Fruit fly (Drosophila melanogaster) whole organism, embryonic: ENCODE data around the gene CG12470.

Experiments used
- Adf1 ChIP-seq: fragments of 200-800 bp; sonication (Bioruptor generic); IDR thresholded peaks from 2 replicates; pipeline ENCODE4 v1.3.6; 2022; ENCODE audit warnings: missing biosample characterization, missing genetic modification characterization
- Blimp-1 ChIP-seq: fragments of 200-800 bp; sonication (Bioruptor generic); optimal IDR thresholded peaks from 3 replicates; lab custom pipeline; 2018; ENCODE audit warnings: missing biosample characterization, missing genetic modification characterization, mild to moderate bottlenecking, moderate library complexity, missing genetic modification reagents
- CG1024 ChIP-seq: fragments of 200-800 bp; sonication (Bioruptor generic); IDR thresholded peaks from 2 replicates; pipeline ENCODE4 v1.3.6; 2022; ENCODE audit warnings: missing biosample characterization, missing genetic modification characterization
- CG10543 ChIP-seq: fragments of 200-800 bp; sonication (Bioruptor generic); optimal IDR thresholded peaks from 3 replicates; lab custom pipeline; 2017; ENCODE audit warnings: missing biosample characterization, mild to moderate bottlenecking, missing genetic modification characterization, moderate library complexity
- CG11398 ChIP-seq: fragments of 200-800 bp; sonication (Bioruptor generic); optimal IDR thresholded peaks from 2 replicates; lab custom pipeline; 2016; ENCODE audit warnings: missing biosample characterization, missing genetic modification characterization
- CG12391 ChIP-seq: fragments of 200-800 bp; sonication (Bioruptor generic); optimal IDR thresholded peaks from 3 replicates; lab custom pipeline; 2018; ENCODE audit warnings: missing biosample characterization, mild to moderate bottlenecking, missing genetic modification characterization, moderate library complexity
- CG18262 ChIP-seq: fragments of 200-800 bp; optimal IDR thresholded peaks from 3 replicates; lab custom pipeline; 2019; ENCODE audit warnings: missing biosample characterization, mild to moderate bottlenecking, missing genetic modification characterization, moderate library complexity
- CG2116 ChIP-seq: fragments of 200-800 bp; sonication (Bioruptor generic); optimal IDR thresholded peaks from 3 replicates; lab custom pipeline; 2018; ENCODE audit warnings: missing biosample characterization, mild to moderate bottlenecking, missing genetic modification characterization
- CG2678 ChIP-seq: fragments of 200-800 bp; sonication (Bioruptor generic); optimal IDR thresholded peaks from 3 replicates; lab custom pipeline; 2019; ENCODE audit warnings: missing biosample characterization, mild to moderate bottlenecking, missing genetic modification characterization, moderate library complexity
- CG2889 ChIP-seq: fragments of 200-800 bp; sonication (Bioruptor generic); IDR thresholded peaks from 3 replicates; pipeline ENCODE4 v1.3.6; 2022; ENCODE audit warnings: missing biosample characterization, missing genetic modification characterization
- CG3847 ChIP-seq: fragments of 200-800 bp; sonication (Bioruptor generic); IDR thresholded peaks from 2 replicates; pipeline ENCODE4 v1.3.6; 2022; ENCODE audit warnings: missing biosample characterization, missing genetic modification characterization
- CG4360 ChIP-seq: fragments of 200-800 bp; sonication (Bioruptor generic); IDR thresholded peaks from 2 replicates; pipeline ENCODE4 v1.3.6; 2022; ENCODE audit warnings: missing biosample characterization, missing genetic modification characterization
- CG6254 ChIP-seq: fragments of 200-800 bp; sonication (Bioruptor generic); optimal IDR thresholded peaks from 3 replicates; lab custom pipeline; 2017; ENCODE audit warnings: mild to moderate bottlenecking, missing biosample characterization, missing genetic modification reagents, missing genetic modification characterization
- CG7372 ChIP-seq: fragments of 200-800 bp; sonication (Bioruptor generic); IDR thresholded peaks from 2 replicates; pipeline ENCODE4 v1.3.6; 2022; ENCODE audit warnings: missing biosample characterization, missing genetic modification characterization
- CG7963 ChIP-seq: fragments of 200-800 bp; sonication (Bioruptor generic); IDR thresholded peaks from 3 replicates; pipeline ENCODE4 v1.3.6; 2022; ENCODE audit warnings: missing biosample characterization, missing genetic modification characterization; ENCODE audit not compliant: partially characterized antibody
- CG8290 ChIP-seq, 3 experiments: fragments of 200-800 bp; sonication (Bioruptor generic); optimal IDR thresholded peaks; 2 replicates each; lab custom pipeline; 2016 to 2019; ENCODE audit warnings: missing biosample characterization in 3 of 3, missing genetic modification characterization in 3 of 3, mild to moderate bottlenecking in 2 of 3, moderate library complexity in 1 of 3
- Chrac-16 ChIP-seq: fragments of 200-800 bp; sonication (Bioruptor generic); optimal IDR thresholded peaks from 3 replicates; lab custom pipeline; 2016; ENCODE audit warnings: missing biosample characterization, missing genetic modification characterization
- E2f1 ChIP-seq: fragments of 200-800 bp; sonication (Bioruptor generic); IDR thresholded peaks from 2 replicates; pipeline ENCODE4 v1.3.6; 2022; ENCODE audit warnings: missing biosample characterization, missing genetic modification characterization
- HLH4C ChIP-seq: fragments of 200-800 bp; sonication (Bioruptor generic); IDR thresholded peaks from 3 replicates; pipeline ENCODE4 v1.3.6; 2022; ENCODE audit warnings: missing biosample characterization, missing genetic modification characterization; ENCODE audit not compliant: partially characterized antibody
- HmgD ChIP-seq: fragments of 200-800 bp; sonication (Bioruptor generic); optimal IDR thresholded peaks from 3 replicates; lab custom pipeline; 2016; ENCODE audit warnings: missing biosample characterization, missing genetic modification characterization
- Hr3 ChIP-seq: fragments of 200-800 bp; sonication (Bioruptor generic); optimal IDR thresholded peaks from 3 replicates; lab custom pipeline; 2016; ENCODE audit warnings: missing biosample characterization, missing genetic modification characterization
- NC2β ChIP-seq: fragments of 200-800 bp; sonication (Bioruptor generic); optimal IDR thresholded peaks from 2 replicates; lab custom pipeline; 2016; ENCODE audit warnings: missing biosample characterization, missing genetic modification characterization
- Rfx ChIP-seq: fragments of 200-800 bp; sonication (Bioruptor generic); IDR thresholded peaks from 2 replicates; pipeline ENCODE4 v1.3.6; 2022; ENCODE audit warnings: missing biosample characterization, missing genetic modification characterization
- Sox100B ChIP-seq: fragments of 200-800 bp; sonication (Bioruptor generic); optimal IDR thresholded peaks from 3 replicates; lab custom pipeline; 2018; ENCODE audit warnings: missing biosample characterization, mild to moderate bottlenecking, missing genetic modification characterization
- Usf ChIP-seq: fragments of 200-800 bp; sonication (Bioruptor generic); optimal IDR thresholded peaks from 2 replicates; lab custom pipeline; 2017; ENCODE audit warnings: missing genotype, missing biosample characterization, missing genetic modification characterization
- YL-1 ChIP-seq: fragments of 200-800 bp; sonication (Bioruptor generic); optimal IDR thresholded peaks from 3 replicates; lab custom pipeline; 2017; ENCODE audit warnings: missing biosample characterization, mild to moderate bottlenecking, missing genetic modification characterization
- ato ChIP-seq: fragments of 200-800 bp; sonication (Bioruptor generic); IDR thresholded peaks from 2 replicates; pipeline ENCODE4 v1.3.6; 2022; ENCODE audit warnings: missing biosample characterization, missing genetic modification characterization; ENCODE audit not compliant: partially characterized antibody
- bcd ChIP-seq: fragments of 200-800 bp; sonication (Bioruptor generic); optimal IDR thresholded peaks from 2 replicates; lab custom pipeline; 2017; ENCODE audit warnings: missing biosample characterization, mild to moderate bottlenecking, missing genetic modification characterization
- bigmax ChIP-seq: fragments of 200-800 bp; sonication (Bioruptor generic); optimal IDR thresholded peaks from 2 replicates; lab custom pipeline; 2018; ENCODE audit warnings: missing biosample characterization, mild to moderate bottlenecking, missing genetic modification characterization
- br ChIP-seq: fragments of >200 bp; optimal IDR thresholded peaks from 2 replicates; lab custom pipeline; 2017
- cato ChIP-seq: fragments of 200-800 bp; sonication (Bioruptor generic); optimal IDR thresholded peaks from 2 replicates; lab custom pipeline; 2016; ENCODE audit warnings: missing biosample characterization, missing genetic modification characterization, borderline replicate concordance
- cg ChIP-seq: fragments of 200-800 bp; sonication (Bioruptor generic); optimal IDR thresholded peaks from 3 replicates; lab custom pipeline; 2019; ENCODE audit warnings: missing biosample characterization, mild to moderate bottlenecking, missing genetic modification characterization, moderate library complexity
- gsb-n ChIP-seq: fragments of 200-800 bp; sonication (Bioruptor generic); optimal IDR thresholded peaks from 3 replicates; lab custom pipeline; 2018; ENCODE audit warnings: missing biosample characterization, mild to moderate bottlenecking, missing genetic modification characterization
- hb ChIP-seq: fragments of 200-800 bp; sonication (Bioruptor generic); IDR thresholded peaks from 3 replicates; pipeline ENCODE4 v1.3.6; 2022; ENCODE audit warnings: missing biosample characterization, missing genetic modification characterization; ENCODE audit not compliant: partially characterized antibody
- hbn ChIP-seq: fragments of 200-800 bp; sonication (Bioruptor generic); IDR thresholded peaks from 2 replicates; pipeline ENCODE4 v1.3.6; 2022; ENCODE audit warnings: missing biosample characterization, missing genetic modification characterization; ENCODE audit not compliant: partially characterized antibody
- jumu ChIP-seq: fragments of 200-800 bp; sonication (Bioruptor generic); optimal IDR thresholded peaks from 3 replicates; lab custom pipeline; 2016; ENCODE audit warnings: missing biosample characterization, missing genetic modification characterization
- nmo ChIP-seq: fragments of 200-800 bp; sonication (Bioruptor generic); optimal IDR thresholded peaks from 2 replicates; lab custom pipeline; 2018; ENCODE audit warnings: missing biosample characterization, mild to moderate bottlenecking, missing genetic modification characterization, moderate library complexity
- pan ChIP-seq, 4 experiments: fragments of >200 bp in 3 of 4; fragments of 200-800 bp in 1 of 4; sonication (Bioruptor generic) in 1 of 4; optimal IDR thresholded peaks in 3 of 4; IDR thresholded peaks in 1 of 4; 2 replicates each; pipeline versions ENCODE4 v1.3.6 to Lab custom; 2017 to 2022; ENCODE audit warnings: missing biosample characterization in 2 of 4, missing genetic modification characterization in 2 of 4, mixed read lengths in 1 of 4
- repo ChIP-seq: fragments of 200-800 bp; sonication (Bioruptor generic); optimal IDR thresholded peaks from 2 replicates; lab custom pipeline; 2016; ENCODE audit warnings: missing biosample characterization, missing genetic modification characterization
- vvl ChIP-seq: fragments of 200-800 bp; sonication (Bioruptor generic); IDR thresholded peaks from 2 replicates; pipeline ENCODE4 v1.3.6; 2022; ENCODE audit warnings: missing biosample characterization, missing genetic modification characterization

Gene CG12470

dm6 chrX:338123-338527 lies 30.6 kb downstream of the CG12470 start (continued):
- TF ChIP-seq CG10543 (GFP tag; lab: Kevin White, UChicago), result peak; percentile 14
- TF ChIP-seq Adf1 (GFP tag; lab: Robert Waterston, UW), result no peak
- TF ChIP-seq CG7963 (GFP tag; lab: Robert Waterston, UW), result no peak
- peak; percentile 12 for TF ChIP-seq Chrac-16 (GFP tag; lab: Kevin White, UChicago)
- TF ChIP-seq CG6254 (GFP tag; lab: Kevin White, UChicago), result peak; percentile 52
- no peak for TF ChIP-seq pan (optimal IDR thresholded peaks at IDR 0.05; lab: Kevin White, UChicago)
- TF ChIP-seq pan (GFP tag; optimal IDR thresholded peaks at IDR 0.05 in 1 of 2, IDR thresholded peaks at IDR 0.05 in 1 of 2), result peak in 1 of 2 experiments; percentile 50
- TF ChIP-seq CG12391 (tag; lab: Kevin White, UChicago), result peak; percentile 85
- TF ChIP-seq ato (GFP tag; lab: Robert Waterston, UW), result no peak
- TF ChIP-seq Sox100B, result peak; percentile 90
- TF ChIP-seq hbn, result no peak
- TF ChIP-seq br (lab: Kevin White, UChicago), result no peak
- peak; percentile 7 for TF ChIP-seq CG2116 (GFP tag; lab: Kevin White, UChicago)
- TF ChIP-seq nmo, result peak; percentile 91
- TF ChIP-seq CG4360, result no peak
- TF ChIP-seq hb (GFP tag; lab: Robert Waterston, UW), result no peak
- no peak for TF ChIP-seq NC2β (GFP tag; lab: Kevin White, UChicago)
- TF ChIP-seq Rfx (GFP tag; lab: Robert Waterston, UW), result peak; percentile 58; the same call in 1 of the 2 replicates
- TF ChIP-seq cg (GFP tag; lab: Kevin White, UChicago), result no peak
- no peak for TF ChIP-seq HLH4C (GFP tag; lab: Robert Waterston, UW)
- peak; percentile 63 for TF ChIP-seq bcd (GFP tag; lab: Kevin White, UChicago)
- peak; percentile 91 for TF ChIP-seq CG18262
- no peak for TF ChIP-seq repo (GFP tag; lab: Kevin White, UChicago)
- peak; percentile 14 for TF ChIP-seq Usf (GFP tag; lab: Kevin White, UChicago)
- peak; percentile 82 for TF ChIP-seq Blimp-1 (GFP tag; lab: Kevin White, UChicago)
- TF ChIP-seq CG3847 (GFP tag; lab: Robert Waterston, UW), result peak; percentile 43; the same call in 1 of the 2 replicates
- no peak for TF ChIP-seq CG1024 (GFP tag; lab: Robert Waterston, UW)
- TF ChIP-seq HmgD, result no peak
- peak; percentile 72 for TF ChIP-seq E2f1 (GFP tag; lab: Robert Waterston, UW)
- TF ChIP-seq vvl (GFP tag; lab: Robert Waterston, UW), result peak; percentile 84
- no peak for TF ChIP-seq bigmax
- peak; percentile 55; the same call in 1 of the 2 replicates for TF ChIP-seq CG7372 (GFP tag; lab: Robert Waterston, UW)
- no peak for TF ChIP-seq cato (GFP tag; lab: Kevin White, UChicago)
- peak; percentile 59 for TF ChIP-seq Hr3 (GFP tag; lab: Kevin White, UChicago)
- no peak for TF ChIP-seq CG2889 (GFP tag; lab: Robert Waterston, UW)
- peak; percentile 93 for TF ChIP-seq CG2678 (tag; lab: Kevin White, UChicago)
- TF ChIP-seq jumu (GFP tag; lab: Kevin White, UChicago), result no peak
- TF ChIP-seq CG11398, result no peak
- TF ChIP-seq gsb-n, result peak; percentile 90
- no peak for TF ChIP-seq CG8290 (GFP tag; optimal IDR thresholded peaks at IDR 0.05; lab: Kevin White, UChicago)
- TF ChIP-seq CG8290 (tag; optimal IDR thresholded peaks at IDR 0.05; lab: Kevin White, UChicago), result no peak
- no peak for TF ChIP-seq YL-1
